Fruit fly (Drosophila melanogaster) whole organism: ENCODE results near the gene CG32588.

ENCODE experiments used
- CG8478 ChIP-seq: fragments of >200 bp; optimal IDR thresholded peaks from 2 replicates; lab custom pipeline; 2018; ENCODE audit warnings: inconsistent platforms
- Dll ChIP-seq: fragments of >200 bp; optimal IDR thresholded peaks from 2 replicates; lab custom pipeline; 2017
- EcR ChIP-seq, 2 experiments: fragments of >200 bp; optimal IDR thresholded peaks; 2 replicates each; lab custom pipeline; 2017; ENCODE audit warnings: missing biosample characterization in 2 of 2, missing genetic modification characterization in 2 of 2, missing genetic modification reagents in 2 of 2
- pan ChIP-seq: fragments of >200 bp; optimal IDR thresholded peaks from 2 replicates; lab custom pipeline; 2017
- psq ChIP-seq: fragments of >200 bp; optimal IDR thresholded peaks from 2 replicates; lab custom pipeline; 2017
- usp ChIP-seq: fragments of >200 bp; optimal IDR thresholded peaks from 2 replicates; lab custom pipeline; 2017; ENCODE audit warnings: missing biosample characterization, missing genetic modification characterization, mixed read lengths

DNA sequence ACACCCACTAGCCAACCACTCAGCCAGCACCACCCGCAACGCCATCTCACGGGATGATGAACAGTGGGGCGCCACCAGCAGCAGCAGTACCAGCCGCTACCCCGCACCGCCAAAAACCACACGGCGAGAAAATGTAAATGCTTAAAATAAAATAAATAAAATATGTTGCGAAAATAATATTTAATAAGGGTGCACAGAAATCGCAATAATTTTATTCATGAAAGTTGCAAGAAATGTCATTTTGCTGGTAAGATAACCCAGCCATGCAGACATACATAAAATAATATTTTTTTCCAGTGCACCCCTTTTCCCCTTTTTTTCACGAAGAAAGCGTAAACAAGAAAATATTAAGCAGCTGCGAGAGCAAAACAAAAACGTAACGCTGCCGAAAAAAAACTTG lies 9.6 kb upstream of the CG32588 start:
- TF ChIP-seq EcR (GFP tag; optimal IDR thresholded peaks at IDR 0.05; lab: Kevin White, UChicago), result no peak
- no peak for TF ChIP-seq pan (lab: Kevin White, UChicago)
- TF ChIP-seq usp (GFP tag; lab: Kevin White, UChicago), result no peak
- TF ChIP-seq psq (lab: Kevin White, UChicago), result no peak
- TF ChIP-seq Dll, result no peak
- TF ChIP-seq CG8478 (lab: Kevin White, UChicago), result no peak
